Fruit fly (Drosophila melanogaster): Measurements from ENCODE around the gene CG5890.
A peak's percentile ranks its signal among the peaks of the same experiment; 100 is the strongest.

Gene CG5890

DNA sequence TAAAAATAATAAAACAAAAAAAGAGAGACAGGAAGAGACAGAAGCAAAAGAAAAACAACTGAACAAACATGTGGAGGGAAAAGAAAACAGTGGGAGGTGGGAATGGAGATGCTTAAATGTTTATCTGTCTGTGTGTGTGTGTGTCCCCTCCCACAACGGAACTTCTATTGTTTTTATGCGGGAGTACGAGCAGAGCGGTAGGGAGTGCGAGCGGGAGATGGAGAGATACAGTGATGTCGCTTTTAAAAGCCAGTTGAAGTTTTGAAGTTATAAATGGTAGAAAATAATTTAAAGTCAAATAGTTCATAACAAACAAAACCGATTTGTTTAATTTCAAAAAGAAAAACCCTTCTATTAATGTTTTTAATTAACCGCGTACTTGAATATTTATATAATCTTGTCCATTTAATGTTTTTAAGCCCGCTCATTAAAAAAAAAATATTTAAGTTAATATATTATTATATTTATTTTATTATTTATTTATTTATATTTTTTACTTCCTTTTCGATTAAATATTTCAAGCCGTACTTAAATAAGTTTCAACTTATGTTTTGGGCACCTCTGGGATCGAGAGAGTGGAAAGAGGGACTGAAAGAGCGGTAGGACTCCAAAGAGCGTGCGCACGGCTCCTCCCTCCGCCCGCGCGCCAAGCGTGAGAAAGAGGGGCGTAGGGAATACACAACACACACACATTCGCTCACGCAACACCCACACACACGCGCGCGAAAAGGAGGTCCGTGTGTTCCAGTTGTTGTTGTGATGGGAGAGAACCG lies 24.4 kb downstream of the CG5890 start (continued):
- TF ChIP-seq chinmo (GFP tag; IDR thresholded peaks at IDR 0.05; ENCODE audit: partially characterized antibody) (0 out of 4 replicates have a peak, but pooled peaks have one; percentile 35), CG17328 (GFP tag; IDR thresholded peaks at IDR 0.05) (peak; percentile 51), Ptx1 (GFP tag; IDR thresholded peaks at IDR 0.05) (0 out of 2 replicates have a peak, but pooled peaks have one; percentile 29), CG33557 (GFP tag; optimal IDR thresholded peaks at IDR 0.05) (peak; percentile 24), Sry-β (GFP tag; optimal IDR thresholded peaks at IDR 0.05) (peak; percentile 87), Hsf (GFP tag; optimal IDR thresholded peaks at IDR 0.05) (peak; percentile 1), Meics (GFP tag; optimal IDR thresholded peaks at IDR 0.05) (peak; percentile 43), CG18262 (tag; optimal IDR thresholded peaks at IDR 0.05) (peak; percentile 82), Aef1 (GFP tag; IDR thresholded peaks at IDR 0.05) (0 out of 3 replicates have a peak, but pooled peaks have one; percentile 29), gsb-n (tag; optimal IDR thresholded peaks at IDR 0.05) (peak; percentile 54), PHDP (tag; optimal IDR thresholded peaks at IDR 0.05) (peak; percentile 49), CG13894 (tag; optimal IDR thresholded peaks at IDR 0.05) (peak; percentile 27), CG7372 (GFP tag; IDR thresholded peaks at IDR 0.05) (no peak), aop (GFP tag; IDR thresholded peaks at IDR 0.05) (peak; percentile 76; the same call in 1 of the 2 replicates), Sox100B (GFP tag; optimal IDR thresholded peaks at IDR 0.05) (peak; percentile 50), CG7839 (tag; optimal IDR thresholded peaks at IDR 0.05) (peak; percentile 59), wor (GFP tag; IDR thresholded peaks at IDR 0.05) (0 out of 2 replicates have a peak, but pooled peaks have one; percentile 17), CG4282 (GFP tag; optimal IDR thresholded peaks at IDR 0.05) (no peak), CG11247 (GFP tag; IDR thresholded peaks at IDR 0.05) (no peak), Atf6 (GFP tag; IDR thresholded peaks at IDR 0.05) (no peak; the same call in 1 of the 2 replicates), pnt (GFP tag; optimal IDR thresholded peaks at IDR 0.05) (peak; percentile 1), cg (GFP tag; optimal IDR thresholded peaks at IDR 0.05) (peak; percentile 83), Awh (GFP tag; IDR thresholded peaks at IDR 0.05) (peak; percentile 45; the same call in 1 of the 2 replicates), Abd-B (GFP tag; optimal IDR thresholded peaks at IDR 0.05) (peak; percentile 33), chif (GFP tag; optimal IDR thresholded peaks at IDR 0.05) (peak in 1 of 2 experiments; percentile 5), Bteb2 (GFP tag; optimal IDR thresholded peaks at IDR 0.05) (no peak), Stat92E (GFP tag; optimal IDR thresholded peaks at IDR 0.05) (no peak), D (optimal IDR thresholded peaks at IDR 0.05) (no peak), D (GFP tag; optimal IDR thresholded peaks at IDR 0.05) (peak; percentile 51), CG16815 (GFP tag; optimal IDR thresholded peaks at IDR 0.05) (peak; percentile 43), Myb (GFP tag; optimal IDR thresholded peaks at IDR 0.05) (peak; percentile 3), Oli (tag; optimal IDR thresholded peaks at IDR 0.05) (peak; percentile 47), Hmr (GFP tag; optimal IDR thresholded peaks at IDR 0.05) (peak; percentile 66), CG6813 (GFP tag; optimal IDR thresholded peaks at IDR 0.05) (peak; percentile 44), Ssrp (tag; optimal IDR thresholded peaks at IDR 0.05) (peak; percentile 55), Lhr (GFP tag; optimal IDR thresholded peaks at IDR 0.05) (no peak), CG12659 (GFP tag; optimal IDR thresholded peaks at IDR 0.05) (peak; percentile 18), Eip74EF (GFP tag; optimal IDR thresholded peaks at IDR 0.05) (no peak), sug (tag; optimal IDR thresholded peaks at IDR 0.05) (peak; percentile 24), ranshi (GFP tag; IDR thresholded peaks at IDR 0.05) (peak; percentile 55; the same call in 1 of the 2 replicates), ase (GFP tag; IDR thresholded peaks at IDR 0.05) (no peak), D19A (tag; optimal IDR thresholded peaks at IDR 0.05) (peak; percentile 50), CG6854 (GFP tag; optimal IDR thresholded peaks at IDR 0.05) (peak; percentile 51), CG31441 (GFP tag; IDR thresholded peaks at IDR 0.05) (peak; percentile 64; the same call in 1 of the 2 replicates), danr (GFP tag; IDR thresholded peaks at IDR 0.05) (no peak), Xbp1 (GFP tag; optimal IDR thresholded peaks at IDR 0.05) (peak; percentile 31), CG10209 (GFP tag; optimal IDR thresholded peaks at IDR 0.05) (peak; percentile 42), CG14667 (GFP tag; IDR thresholded peaks at IDR 0.05) (no peak)
